Fruit fly (Drosophila melanogaster): ENCODE measurements around the gene CG1792.

Gene CG1792

dm6 chr3R:31609413-31610054 is 6.6 kb upstream of the CG1792 start (continued):
- TF ChIP-seq CG18764 (GFP tag; optimal IDR thresholded peaks at IDR 0.05) (no peak), CG13624 (GFP tag; optimal IDR thresholded peaks at IDR 0.05) (no peak), ab (GFP tag; optimal IDR thresholded peaks at IDR 0.05) (no peak), pita (GFP tag; optimal IDR thresholded peaks at IDR 0.05) (no peak), pum (GFP tag; optimal IDR thresholded peaks at IDR 0.05) (no peak), CG11093 (GFP tag; IDR thresholded peaks at IDR 0.05) (no peak), GATAe (GFP tag; conservative IDR thresholded peaks at IDR 0.05) (no peak), CG7556 (GFP tag; optimal IDR thresholded peaks at IDR 0.05) (no peak), CG6175 (GFP tag; IDR thresholded peaks at IDR 0.05) (no peak), Aef1 (GFP tag; IDR thresholded peaks at IDR 0.05) (no peak), CG6689 (GFP tag; IDR thresholded peaks at IDR 0.05) (no peak), ken (GFP tag; IDR thresholded peaks at IDR 0.05) (no peak), NK7.1 (GFP tag; optimal IDR thresholded peaks at IDR 0.05) (peak; percentile 0), Hey (tag; optimal IDR thresholded peaks at IDR 0.05) (no peak), CG18599 (GFP tag; optimal IDR thresholded peaks at IDR 0.05) (peak; percentile 58), Mad (GFP tag; optimal IDR thresholded peaks at IDR 0.05) (peak; percentile 39), bcd (GFP tag; optimal IDR thresholded peaks at IDR 0.05) (no peak), br (optimal IDR thresholded peaks at IDR 0.05) (no peak), da (GFP tag; optimal IDR thresholded peaks at IDR 0.05) (no peak), HLH3B (GFP tag; IDR thresholded peaks at IDR 0.05) (no peak), CG4328 (GFP tag; optimal IDR thresholded peaks at IDR 0.05) (peak; percentile 23), Hmx (GFP tag; optimal IDR thresholded peaks at IDR 0.05) (no peak), ftz-f1 (GFP tag; optimal IDR thresholded peaks at IDR 0.05) (peak; percentile 18), eyg (GFP tag; optimal IDR thresholded peaks at IDR 0.05) (no peak), Lhr (GFP tag; optimal IDR thresholded peaks at IDR 0.05) (peak; percentile 33), Drgx (GFP tag; IDR thresholded peaks at IDR 0.05) (no peak), B-H1 (GFP tag; IDR thresholded peaks at IDR 0.05) (no peak), kah (GFP tag; optimal IDR thresholded peaks at IDR 0.05) (peak; percentile 25), CG10431 (GFP tag; optimal IDR thresholded peaks at IDR 0.05) (no peak), Hmr (GFP tag; optimal IDR thresholded peaks at IDR 0.05) (peak; percentile 73), otp (GFP tag; IDR thresholded peaks at IDR 0.05) (no peak), CG12391 (tag; optimal IDR thresholded peaks at IDR 0.05) (peak; percentile 49), CG3163 (GFP tag; optimal IDR thresholded peaks at IDR 0.05) (no peak), CG9876 (GFP tag; optimal IDR thresholded peaks at IDR 0.05) (no peak), toy (GFP tag; IDR thresholded peaks at IDR 0.05) (no peak), seq (GFP tag; IDR thresholded peaks at IDR 0.05) (no peak), CG34422 (GFP tag; IDR thresholded peaks at IDR 0.05) (no peak), maf-S (GFP tag; optimal IDR thresholded peaks at IDR 0.05) (peak; percentile 13), odd (GFP tag; optimal IDR thresholded peaks at IDR 0.05) (peak; percentile 1), psq (GFP tag; optimal IDR thresholded peaks at IDR 0.05) (no peak), CG12744 (GFP tag; optimal IDR thresholded peaks at IDR 0.05) (peak; percentile 17), unpg (GFP tag; optimal IDR thresholded peaks at IDR 0.05) (peak; percentile 30), CG10565 (GFP tag; optimal IDR thresholded peaks at IDR 0.05) (no peak), B-H2 (GFP tag; optimal IDR thresholded peaks at IDR 0.05) (peak; percentile 72), Blimp-1 (GFP tag; optimal IDR thresholded peaks at IDR 0.05) (no peak), al (GFP tag; IDR thresholded peaks at IDR 0.05) (no peak), CG12299 (tag; optimal IDR thresholded peaks at IDR 0.05) (peak; percentile 70), CG10654 (GFP tag; optimal IDR thresholded peaks at IDR 0.05) (no peak), CG15601 (tag; optimal IDR thresholded peaks at IDR 0.05) (peak; percentile 32), schlank (tag; optimal IDR thresholded peaks at IDR 0.05) (no peak), CG8388 (GFP tag; optimal IDR thresholded peaks at IDR 0.05) (no peak), HLH4C (GFP tag; IDR thresholded peaks at IDR 0.05; ENCODE audit: partially characterized antibody) (no peak)

Measured in whole organism, embryonic.